Worm (Caenorhabditis elegans) whole organism, L4 larva: ENCODE data around the gene T26C5.4.

ENCODE experiments used
- D1046.2 ChIP-seq: fragments of 200-800 bp; sonication (Bioruptor generic); IDR thresholded peaks from 2 replicates; pipeline ENCODE4 v1.3.6; 2022; ENCODE audit warnings: missing genetic modification characterization, missing compliant biosample characterization
- F10B5.3 ChIP-seq: sonication (generic microtip); optimal IDR thresholded peaks from 2 replicates; lab custom pipeline; 2016; ENCODE audit warnings: mild to moderate bottlenecking, missing genetic modification characterization, missing compliant biosample characterization
- F26F4.8 ChIP-seq: fragments of 200-800 bp; sonication (Bioruptor generic); conservative IDR thresholded peaks from 2 replicates; pipeline ENCODE4 v1.3.6; 2022; ENCODE audit warnings: missing genetic modification characterization, missing compliant biosample characterization
- F37D6.2 ChIP-seq: sonication (generic microtip); optimal IDR thresholded peaks from 2 replicates; lab custom pipeline; 2016; ENCODE audit warnings: mild to moderate bottlenecking, missing genetic modification characterization, missing compliant biosample characterization
- F44E2.7 ChIP-seq: fragments of 200-800 bp; sonication (Bioruptor generic); IDR thresholded peaks from 2 replicates; pipeline ENCODE4 v2.1.2; 2022; ENCODE audit warnings: missing genetic modification characterization, missing compliant biosample characterization
- R02D3.7 ChIP-seq: fragments of 150-350 bp; sonication (generic microtip); optimal IDR thresholded peaks from 3 replicates; lab custom pipeline; 2014; ENCODE audit warnings: missing biosample characterization, missing genetic modification characterization
- Y48G9A.11 ChIP-seq: fragments of 200-800 bp; sonication (Bioruptor generic); IDR thresholded peaks from 2 replicates; pipeline ENCODE4 v1.3.6; 2022; ENCODE audit warnings: missing genetic modification reagents, missing genetic modification characterization, missing compliant biosample characterization
- Y5F2A.4 ChIP-seq: fragments of 200-800 bp; sonication (Bioruptor generic); optimal IDR thresholded peaks from 2 replicates; lab custom pipeline; 2018; ENCODE audit warnings: mild to moderate bottlenecking, missing genetic modification characterization, missing compliant biosample characterization
- ZK337.2 ChIP-seq: fragments of 200-800 bp; sonication (Bioruptor generic); IDR thresholded peaks from 2 replicates; pipeline ENCODE4 v1.3.6; 2022; ENCODE audit warnings: missing genetic modification reagents, missing genetic modification characterization, missing compliant biosample characterization
- ZK546.5 ChIP-seq, 2 experiments: sonication (generic microtip); optimal IDR thresholded peaks; 2 replicates each; lab custom pipeline; 2017; ENCODE audit warnings: missing biosample characterization in 2 of 2, missing genetic modification characterization in 2 of 2
- aha-1 ChIP-seq: fragments of 150-350 bp; peaks from one replicate; lab custom pipeline; 2014; ENCODE audit warnings: missing biosample characterization, missing genetic modification characterization
- ama-1 ChIP-seq: fragments of 150-350 bp; optimal IDR thresholded peaks from 2 replicates; lab custom pipeline; 2014; ENCODE audit warnings: inconsistent platforms, mixed read lengths
- arid-1 ChIP-seq: fragments of 200-800 bp; sonication (Bioruptor generic); conservative IDR thresholded peaks from 2 replicates; pipeline ENCODE4 v1.3.6; 2022; ENCODE audit warnings: missing genetic modification reagents, missing genetic modification characterization, missing compliant biosample characterization
- ceh-82 ChIP-seq: sonication (generic microtip); optimal IDR thresholded peaks from 2 replicates; lab custom pipeline; 2017; ENCODE audit warnings: missing biosample characterization, missing genetic modification characterization
- daf-12 ChIP-seq: fragments of 150-350 bp; optimal IDR thresholded peaks from 2 replicates; lab custom pipeline; 2014; ENCODE audit warnings: missing biosample characterization, missing genetic modification reagents, missing genetic modification characterization
- daf-19 ChIP-seq: fragments of 200-800 bp; sonication (Bioruptor generic); conservative IDR thresholded peaks from 2 replicates; pipeline ENCODE4 v1.3.6; 2022; ENCODE audit warnings: missing genetic modification characterization, missing compliant biosample characterization
- duxl-1 ChIP-seq: sonication (generic microtip); optimal IDR thresholded peaks from 2 replicates; lab custom pipeline; 2016; ENCODE audit warnings: mild to moderate bottlenecking, missing genetic modification characterization, moderate library complexity, missing compliant biosample characterization; ENCODE audit not compliant: poor library complexity
- dve-1 ChIP-seq: sonication (generic microtip); optimal IDR thresholded peaks from 2 replicates; lab custom pipeline; 2017; ENCODE audit warnings: antibody characterized with exemption, mild to moderate bottlenecking, missing genetic modification characterization, missing compliant biosample characterization; ENCODE audit not compliant: insufficient read depth
- egl-27 ChIP-seq: sonication (generic microtip); optimal IDR thresholded peaks from 3 replicates; lab custom pipeline; 2017; ENCODE audit warnings: missing biosample characterization, missing genetic modification reagents, missing genetic modification characterization
- hif-1 ChIP-seq, 2 experiments: sonication (generic microtip); optimal IDR thresholded peaks; 2 replicates each; lab custom pipeline; 2016 to 2017; ENCODE audit warnings: missing compliant biosample characterization in 2 of 2, missing genetic modification characterization in 2 of 2, missing genetic modification reagents in 2 of 2, missing genotype in 2 of 2, mild to moderate bottlenecking in 1 of 2
- hlh-11 ChIP-seq: fragments of 200-800 bp; sonication (Bioruptor generic); optimal IDR thresholded peaks from 2 replicates; lab custom pipeline; 2018; ENCODE audit warnings: mild to moderate bottlenecking, missing genetic modification characterization, missing compliant biosample characterization
- jun-1 ChIP-seq: fragments of 150-350 bp; optimal IDR thresholded peaks from 2 replicates; lab custom pipeline; 2014; ENCODE audit warnings: missing biosample characterization, missing genetic modification reagents, missing genetic modification characterization
- lim-7 ChIP-seq: fragments of 200-800 bp; sonication (Bioruptor generic); IDR thresholded peaks from 2 replicates; pipeline ENCODE4 v1.3.6; 2022; ENCODE audit warnings: missing genetic modification characterization, missing compliant biosample characterization
- lin-1 ChIP-seq: fragments of 200-800 bp; sonication (Bioruptor generic); IDR thresholded peaks from 2 replicates; pipeline ENCODE4 v1.3.6; 2022; ENCODE audit warnings: missing genetic modification reagents, missing genetic modification characterization, missing compliant biosample characterization
- lin-29 ChIP-seq: fragments of 200-800 bp; sonication (Bioruptor generic); IDR thresholded peaks from 2 replicates; pipeline ENCODE4 v1.3.6; 2022; ENCODE audit warnings: missing genetic modification reagents, missing genetic modification characterization, missing compliant biosample characterization
- lin-39 ChIP-seq: fragments of 150-350 bp; optimal IDR thresholded peaks from 2 replicates; lab custom pipeline; 2014; ENCODE audit warnings: missing biosample characterization, missing genetic modification reagents, missing genetic modification characterization
- lir-3 ChIP-seq: sonication (generic microtip); optimal IDR thresholded peaks from 2 replicates; lab custom pipeline; 2016; ENCODE audit warnings: mild to moderate bottlenecking, missing genetic modification characterization, missing compliant biosample characterization
- lsy-2 ChIP-seq, 2 experiments: fragments of 150-350 bp in 1 of 2; sonication (generic microtip) in 1 of 2; optimal IDR thresholded peaks; 2 replicates each; lab custom pipeline; 2014 to 2017; ENCODE audit warnings: missing biosample characterization in 2 of 2, missing genetic modification characterization in 2 of 2
- madf-5 ChIP-seq, 2 experiments: fragments of 200-800 bp; sonication (Bioruptor generic); IDR thresholded peaks; 2 replicates each; pipeline ENCODE4 v1.3.6; 2022; ENCODE audit warnings: missing compliant biosample characterization in 2 of 2, missing genetic modification characterization in 2 of 2
- mdl-1 ChIP-seq, 2 experiments: fragments of 150-350 bp in 1 of 2; sonication (generic microtip) in 1 of 2; optimal IDR thresholded peaks; 2 replicates each; lab custom pipeline; 2014 to 2017; ENCODE audit warnings: missing biosample characterization in 2 of 2, missing genetic modification characterization in 2 of 2
- mdt-29 ChIP-seq: fragments of 200-800 bp; sonication (Bioruptor generic); IDR thresholded peaks from 2 replicates; pipeline ENCODE4 v1.3.6; 2022; ENCODE audit warnings: missing genetic modification reagents, missing genetic modification characterization, missing compliant biosample characterization
- nhr-111 ChIP-seq: fragments of 200-800 bp; sonication (Bioruptor generic); optimal IDR thresholded peaks from 2 replicates; lab custom pipeline; 2018; ENCODE audit warnings: mild to moderate bottlenecking, missing genetic modification characterization, missing compliant biosample characterization
- nhr-237 ChIP-seq: sonication (generic microtip); optimal IDR thresholded peaks from 2 replicates; lab custom pipeline; 2017; ENCODE audit warnings: missing biosample characterization, missing genetic modification characterization
- nhr-42 ChIP-seq: fragments of 200-800 bp; sonication (Bioruptor generic); IDR thresholded peaks from 2 replicates; pipeline ENCODE4 v1.3.6; 2022; ENCODE audit warnings: missing genetic modification characterization, missing compliant biosample characterization
- nhr-6 ChIP-seq: fragments of 150-350 bp; optimal IDR thresholded peaks from 2 replicates; lab custom pipeline; 2014; ENCODE audit warnings: missing biosample characterization, missing genetic modification characterization
- nhr-77 ChIP-seq: fragments of 150-350 bp; optimal IDR thresholded peaks from 2 replicates; lab custom pipeline; 2014; ENCODE audit warnings: missing biosample characterization, missing genetic modification characterization
- pha-4 ChIP-seq, 2 experiments: fragments of 150-350 bp in 1 of 2; fragments of 200-800 bp in 1 of 2; sonication (Bioruptor generic) in 1 of 2; IDR thresholded peaks in 1 of 2; optimal IDR thresholded peaks in 1 of 2; 2 replicates each; pipeline versions ENCODE4 v1.3.6 to Lab custom; 2014 to 2022; ENCODE audit warnings: missing genetic modification characterization in 2 of 2, missing genetic modification reagents in 2 of 2, missing biosample characterization in 1 of 2, missing compliant biosample characterization in 1 of 2
- rbr-2 ChIP-seq: sonication (generic microtip); optimal IDR thresholded peaks from 2 replicates; lab custom pipeline; 2016; ENCODE audit warnings: missing genotype, missing genetic modification characterization, missing compliant biosample characterization
- sdz-12 ChIP-seq: fragments of 200-800 bp; sonication (Bioruptor generic); optimal IDR thresholded peaks from 2 replicates; lab custom pipeline; 2018; ENCODE audit warnings: mild to moderate bottlenecking, missing genetic modification characterization, missing compliant biosample characterization
- spr-3 ChIP-seq: fragments of 200-800 bp; sonication (Bioruptor generic); optimal IDR thresholded peaks from 2 replicates; lab custom pipeline; 2018; ENCODE audit warnings: mild to moderate bottlenecking, missing genetic modification characterization, missing compliant biosample characterization
- tra-1 ChIP-seq: fragments of 200-800 bp; sonication (Bioruptor generic); IDR thresholded peaks from 2 replicates; pipeline ENCODE4 v1.3.6; 2022; ENCODE audit warnings: missing genetic modification reagents, missing genetic modification characterization, missing compliant biosample characterization
- zfp-2 ChIP-seq: sonication (generic microtip); optimal IDR thresholded peaks from 2 replicates; lab custom pipeline; 2016; ENCODE audit warnings: mild to moderate bottlenecking, missing genetic modification characterization, missing compliant biosample characterization
- zfp-3 ChIP-seq: fragments of 200-800 bp; sonication (Bioruptor generic); conservative IDR thresholded peaks from 2 replicates; pipeline ENCODE4 v1.3.6; 2022; ENCODE audit warnings: missing genetic modification reagents, missing genetic modification characterization, missing compliant biosample characterization
- zip-11 ChIP-seq: fragments of 200-800 bp; sonication (Bioruptor generic); IDR thresholded peaks from 2 replicates; pipeline ENCODE4 v1.3.6; 2022; ENCODE audit warnings: missing genetic modification characterization, missing compliant biosample characterization
- zip-2 ChIP-seq: fragments of 150-350 bp; optimal IDR thresholded peaks from 2 replicates; lab custom pipeline; 2014; ENCODE audit warnings: missing biosample characterization, missing genetic modification characterization
- ztf-11 ChIP-seq: fragments of 150-350 bp; optimal IDR thresholded peaks from 2 replicates; lab custom pipeline; 2014; ENCODE audit warnings: missing biosample characterization, missing genetic modification characterization

T26C5.4 gene

ce11 chrII:9291632-9292031, 41.3 kb upstream of the T26C5.4 start, which contains the start of gene acs-7 (continued):
- peak; percentile 95 for TF ChIP-seq dve-1 (tag; lab: Kevin White, UChicago)

DNA sequence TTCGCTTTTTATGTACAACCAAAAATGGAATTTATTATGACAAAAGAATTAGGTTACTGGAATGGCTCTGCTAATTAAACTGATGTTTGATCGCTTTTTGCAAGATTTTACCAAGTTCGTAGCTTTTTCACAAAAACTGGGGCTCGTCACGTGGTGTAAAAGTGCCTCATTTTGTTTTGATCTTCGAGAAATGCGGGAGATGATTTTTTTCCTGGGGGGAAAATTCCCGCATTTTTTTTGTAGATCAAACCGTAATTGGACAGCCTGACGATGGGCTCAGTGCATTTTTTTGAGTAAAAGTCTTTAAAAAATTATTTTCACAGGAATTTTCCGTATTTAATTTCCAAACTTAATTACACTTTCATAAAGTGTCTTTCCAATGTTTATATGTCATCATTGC, 38.8 kb upstream of the T26C5.4 start:
- no peak for TF ChIP-seq duxl-1
- TF ChIP-seq zip-11 (GFP tag; lab: Robert Waterston, UW), result no peak
- no peak for TF ChIP-seq daf-19 (GFP tag; lab: Robert Waterston, UW)
- TF ChIP-seq aha-1 (tag; lab: Kevin White, UChicago), result peak; percentile 45
- TF ChIP-seq nhr-111 (GFP tag; lab: Kevin White, UChicago), result no peak
- TF ChIP-seq F10B5.3 (tag; lab: Kevin White, UChicago), result no peak
- no peak for TF ChIP-seq arid-1 (GFP tag; lab: Robert Waterston, UW)
- peak in 1 of 2 experiments; percentile 10 for TF ChIP-seq hif-1 (tag; optimal IDR thresholded peaks at IDR 0.05; lab: Kevin White, UChicago)
- no peak for TF ChIP-seq Y48G9A.11 (GFP tag; lab: Robert Waterston, UW)
- TF ChIP-seq nhr-42 (GFP tag; lab: Robert Waterston, UW), result no peak

DNA sequence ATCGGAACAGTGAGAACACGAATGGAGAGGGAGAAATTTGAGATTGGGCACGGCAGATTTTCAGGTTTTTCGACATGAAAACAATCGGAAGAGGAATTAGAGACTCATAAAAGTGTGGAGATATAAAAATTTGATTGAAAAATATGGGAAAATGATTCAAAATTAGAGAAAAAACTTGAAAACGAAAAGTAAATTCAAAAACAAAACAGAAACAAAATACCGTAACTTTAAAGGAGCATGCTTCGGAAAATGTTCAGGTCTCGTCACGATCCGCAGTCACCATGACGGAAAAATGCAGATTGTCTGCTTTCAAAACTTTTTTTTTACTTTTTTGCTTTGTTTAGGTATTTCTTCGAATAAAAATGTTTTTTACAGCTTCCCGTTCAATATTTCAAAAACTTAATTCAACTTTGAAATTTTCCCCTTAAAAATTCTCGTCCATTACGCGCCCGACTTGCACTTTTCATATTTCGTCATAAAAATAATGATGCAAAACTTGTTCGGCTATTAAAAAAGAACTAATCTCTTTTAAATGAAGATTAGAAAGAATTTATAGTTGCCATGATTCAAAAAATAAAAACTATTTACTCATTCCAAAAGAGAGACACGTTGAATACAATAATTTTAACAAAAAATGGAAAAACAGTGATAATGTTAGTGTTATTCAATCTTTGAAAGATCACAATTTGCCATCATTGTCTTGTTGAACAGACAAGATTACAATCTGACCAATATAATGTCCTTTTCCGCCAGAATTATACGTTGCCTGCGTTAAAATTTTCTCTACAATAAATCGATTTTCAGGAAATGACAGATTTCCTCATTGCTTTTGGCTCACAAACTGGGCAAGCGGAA, 35.1 kb upstream of the T26C5.4 start, which contains the start of gene mtrr-1:
Gene mtrr-1, plus strand, starts transcription at position 805 of the 855 bp plus-strand sequence.
- TF ChIP-seq lin-29 (GFP tag; lab: Robert Waterston, UW) (no peak), F37D6.2 (no peak), mdl-1 (tag; optimal IDR thresholded peaks at IDR 0.05; lab: Kevin White, UChicago) (no peak), nhr-77 (tag; lab: Kevin White, UChicago) (no peak), ZK337.2 (no peak), F44E2.7 (GFP tag; lab: Robert Waterston, UW) (no peak), pha-4 (GFP tag; IDR thresholded peaks at IDR 0.05; lab: Robert Waterston, UW) (no peak), pha-4 (tag; optimal IDR thresholded peaks at IDR 0.05; lab: Kevin White, UChicago) (no peak), D1046.2 (GFP tag; lab: Robert Waterston, UW) (no peak), zfp-3 (GFP tag; lab: Robert Waterston, UW) (no peak), lin-1 (0 out of 2 replicates have a peak, but pooled peaks have one; percentile 9), tra-1 (0 out of 2 replicates have a peak, but pooled peaks have one; percentile 27), hlh-11 (tag; lab: Kevin White, UChicago) (no peak), lim-7 (no peak), spr-3 (GFP tag; lab: Kevin White, UChicago) (no peak), ceh-82 (tag; lab: Kevin White, UChicago) (no peak), madf-5 (GFP tag; IDR thresholded peaks at IDR 0.05; lab: Robert Waterston, UW) (no peak), lsy-2 (tag; optimal IDR thresholded peaks at IDR 0.05; lab: Kevin White, UChicago) (peak in 1 of 2 experiments; percentile 85), zfp-2 (tag; lab: Kevin White, UChicago) (no peak), ZK546.5 (tag; optimal IDR thresholded peaks at IDR 0.05; lab: Kevin White, UChicago) (no peak), nhr-6 (tag; lab: Kevin White, UChicago) (no peak), zip-2 (tag; lab: Kevin White, UChicago) (no peak), F10B5.3 (tag; lab: Kevin White, UChicago) (no peak), ama-1 (lab: Kevin White, UChicago) (peak; percentile 58), nhr-237 (no peak), ztf-11 (tag; lab: Kevin White, UChicago) (no peak), Y5F2A.4 (GFP tag; lab: Kevin White, UChicago) (no peak), R02D3.7 (tag; lab: Kevin White, UChicago) (no peak), mdt-29 (GFP tag; lab: Robert Waterston, UW) (no peak), lin-39 (tag; lab: Kevin White, UChicago) (no peak), daf-12 (no peak), rbr-2 (tag; lab: Kevin White, UChicago) (no peak), jun-1 (tag; lab: Kevin White, UChicago) (no peak), Y48G9A.11 (GFP tag; lab: Robert Waterston, UW) (peak; percentile 67), egl-27 (no peak), lir-3 (tag; lab: Kevin White, UChicago) (no peak), sdz-12 (GFP tag; lab: Kevin White, UChicago) (no peak), F26F4.8 (GFP tag; lab: Robert Waterston, UW) (no peak)
